Fruit fly (Drosophila melanogaster) whole organism, prepupa: ENCODE data around the gene Gnmt.
A peak's percentile ranks its signal among the peaks of the same experiment; 100 is the strongest.

Experiments
- CG10669 ChIP-seq: fragments of 200-800 bp; sonication (Bioruptor generic); optimal IDR thresholded peaks from 3 replicates; lab custom pipeline; 2018; ENCODE audit warnings: missing biosample characterization, mild to moderate bottlenecking, missing genetic modification characterization, moderate library complexity
- CG11294 ChIP-seq: fragments of 200-800 bp; sonication (Bioruptor generic); IDR thresholded peaks from 2 replicates; pipeline ENCODE4 v1.3.6; 2022; ENCODE audit warnings: missing biosample characterization, missing genetic modification characterization
- CG6163 ChIP-seq: fragments of 200-800 bp; sonication (Bioruptor generic); IDR thresholded peaks from 3 replicates; pipeline ENCODE4 v1.3.6; 2022; ENCODE audit warnings: missing biosample characterization, missing genetic modification characterization
- CG6808 ChIP-seq: fragments of 200-800 bp; sonication (Bioruptor generic); optimal IDR thresholded peaks from 3 replicates; lab custom pipeline; 2017; ENCODE audit warnings: missing biosample characterization, missing genetic modification characterization, mild to moderate bottlenecking, moderate library complexity, missing genetic modification reagents
- CG6854 ChIP-seq: fragments of 200-800 bp; sonication (Bioruptor generic); optimal IDR thresholded peaks from 2 replicates; lab custom pipeline; 2017; ENCODE audit warnings: missing biosample characterization, mild to moderate bottlenecking, missing genetic modification characterization
- CG9139 ChIP-seq: fragments of 200-800 bp; sonication (Bioruptor generic); optimal IDR thresholded peaks from 3 replicates; lab custom pipeline; 2017; ENCODE audit warnings: missing biosample characterization, mild to moderate bottlenecking, missing genetic modification characterization
- Eip93F ChIP-seq: fragments of 200-800 bp; sonication (Bioruptor generic); optimal IDR thresholded peaks from 2 replicates; lab custom pipeline; 2016; ENCODE audit warnings: missing biosample characterization, mild to moderate bottlenecking, missing genetic modification characterization
- Ets96B ChIP-seq: fragments of 200-800 bp; optimal IDR thresholded peaks from 2 replicates; lab custom pipeline; 2019; ENCODE audit warnings: missing biosample characterization, mild to moderate bottlenecking, missing genetic modification characterization, moderate library complexity
- Gug ChIP-seq: fragments of 200-800 bp; sonication (Bioruptor generic); IDR thresholded peaks from 2 replicates; pipeline ENCODE4 v1.3.6; 2022; ENCODE audit warnings: missing biosample characterization, missing genetic modification characterization
- Hr38 ChIP-seq: sonication (Bioruptor generic); optimal IDR thresholded peaks from 2 replicates; lab custom pipeline; 2016; ENCODE audit warnings: missing biosample characterization, missing genetic modification characterization
- Lpt ChIP-seq: fragments of 200-800 bp; sonication (Bioruptor generic); optimal IDR thresholded peaks from 3 replicates; lab custom pipeline; 2016; ENCODE audit warnings: missing biosample characterization, missing genetic modification characterization
- cyc ChIP-seq: fragments of 200-800 bp; sonication (Bioruptor generic); optimal IDR thresholded peaks from 3 replicates; lab custom pipeline; 2016; ENCODE audit warnings: missing biosample characterization, missing genetic modification characterization
- salr ChIP-seq, 2 experiments: fragments of 200-800 bp; sonication (Bioruptor generic); optimal IDR thresholded peaks; 3 replicates each; lab custom pipeline; 2016 to 2018; ENCODE audit warnings: missing biosample characterization in 2 of 2, missing genetic modification characterization in 2 of 2, mild to moderate bottlenecking in 1 of 2
- svp ChIP-seq: fragments of 200-800 bp; sonication (Bioruptor generic); peaks from one replicate; lab custom pipeline; 2016; ENCODE audit warnings: missing biosample characterization, missing genetic modification characterization

DNA sequence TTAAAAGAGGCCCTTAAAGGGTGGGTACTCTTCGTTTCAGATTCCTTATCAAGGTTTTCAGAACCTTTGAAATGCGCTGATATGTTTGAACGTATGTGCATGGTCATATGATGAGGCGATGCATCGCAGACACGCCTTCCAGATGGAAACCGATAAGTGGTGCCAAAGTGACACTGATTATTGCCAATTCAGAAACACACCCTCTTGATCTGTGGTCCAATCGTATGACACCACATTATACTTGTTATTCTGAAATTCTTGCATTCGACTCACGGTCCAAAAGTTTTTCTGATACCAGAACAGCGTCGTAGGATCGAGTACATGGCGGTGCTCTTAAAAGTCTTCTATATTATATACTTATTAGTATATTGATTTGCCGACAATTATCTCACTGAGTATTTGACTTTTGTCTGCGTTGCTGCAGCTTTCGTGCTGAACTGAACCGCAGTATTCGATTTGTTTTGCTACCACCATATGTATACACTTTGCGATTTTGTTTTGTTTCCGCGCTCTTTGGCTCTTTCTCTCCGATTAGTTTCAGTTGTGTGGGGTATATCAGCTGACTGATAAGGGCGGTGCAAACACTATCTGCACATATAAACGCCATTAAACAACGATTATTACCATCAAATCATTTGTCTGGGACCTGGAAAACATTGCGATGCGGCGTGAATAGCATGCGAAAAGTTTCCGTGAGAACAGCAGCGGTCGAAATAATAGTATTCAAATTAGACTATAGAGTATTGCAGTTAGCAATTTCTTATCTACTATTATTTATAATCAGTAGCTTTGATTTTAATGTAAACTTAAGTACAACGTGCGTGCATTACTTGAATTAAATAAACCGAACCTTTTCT, 46.2 kb downstream of the Gnmt start:
- peak; percentile 96 for TF ChIP-seq svp (GFP tag; lab: Kevin White, UChicago)
- no peak for TF ChIP-seq Eip93F (GFP tag; lab: Kevin White, UChicago)
- no peak for TF ChIP-seq CG10669 (GFP tag; lab: Kevin White, UChicago)
- no peak for TF ChIP-seq Gug (GFP tag; lab: Robert Waterston, UW)
- TF ChIP-seq Hr38 (GFP tag; lab: Kevin White, UChicago), result no peak
- peak in 1 of 2 experiments; percentile 13 for TF ChIP-seq salr (GFP tag; optimal IDR thresholded peaks at IDR 0.05; lab: Kevin White, UChicago)
- no peak for TF ChIP-seq Lpt (GFP tag; lab: Kevin White, UChicago)
- no peak for TF ChIP-seq CG11294 (GFP tag; lab: Robert Waterston, UW)
- no peak for TF ChIP-seq CG9139 (GFP tag; lab: Kevin White, UChicago)
- no peak for TF ChIP-seq CG6854 (GFP tag; lab: Kevin White, UChicago)
- no peak for TF ChIP-seq cyc (GFP tag; lab: Kevin White, UChicago)
- TF ChIP-seq Ets96B, result peak; percentile 26
- TF ChIP-seq CG6808 (GFP tag; lab: Kevin White, UChicago), result no peak
- peak; percentile 51; the same call in 1 of the 3 replicates for TF ChIP-seq CG6163
